Fruit fly (Drosophila melanogaster) whole organism, prepupa: ENCODE data around the gene CG8507.

ENCODE experiments used
- Blimp-1 ChIP-seq: fragments of 200-800 bp; sonication (Bioruptor generic); optimal IDR thresholded peaks from 3 replicates; lab custom pipeline; 2017; ENCODE audit warnings: missing biosample characterization, missing genetic modification characterization, mild to moderate bottlenecking, moderate library complexity, missing genetic modification reagents
- CG11762 ChIP-seq: fragments of 200-800 bp; sonication (Bioruptor generic); optimal IDR thresholded peaks from 3 replicates; lab custom pipeline; 2016; ENCODE audit warnings: missing biosample characterization, missing genetic modification characterization; ENCODE audit not compliant: insufficient read depth
- CG11902 ChIP-seq: fragments of 200-800 bp; sonication (Bioruptor generic); optimal IDR thresholded peaks from 3 replicates; lab custom pipeline; 2016; ENCODE audit warnings: missing biosample characterization, missing genetic modification characterization
- CG15336 ChIP-seq: fragments of 200-800 bp; sonication (Bioruptor generic); IDR thresholded peaks from 2 replicates; pipeline ENCODE4 v1.3.6; 2022; ENCODE audit warnings: missing biosample characterization, missing genetic modification characterization
- CG1621 ChIP-seq: fragments of 200-800 bp; sonication (Bioruptor generic); optimal IDR thresholded peaks from 3 replicates; lab custom pipeline; 2018; ENCODE audit warnings: missing biosample characterization, mild to moderate bottlenecking, missing genetic modification characterization
- CG16779 ChIP-seq: fragments of 200-800 bp; sonication (Bioruptor generic); optimal IDR thresholded peaks from 3 replicates; lab custom pipeline; 2017; ENCODE audit warnings: missing biosample characterization, mild to moderate bottlenecking, missing genetic modification characterization
- CG3032 ChIP-seq: fragments of 200-800 bp; optimal IDR thresholded peaks from 2 replicates; lab custom pipeline; 2019; ENCODE audit warnings: missing biosample characterization, mild to moderate bottlenecking, missing genetic modification characterization, moderate library complexity
- CG34406 ChIP-seq: fragments of 200-800 bp; sonication (Bioruptor generic); optimal IDR thresholded peaks from 3 replicates; lab custom pipeline; 2016; ENCODE audit warnings: missing biosample characterization, missing genetic modification characterization
- CG3919 ChIP-seq: fragments of 200-800 bp; sonication (Bioruptor generic); optimal IDR thresholded peaks from 3 replicates; lab custom pipeline; 2016; ENCODE audit warnings: missing biosample characterization, missing genetic modification characterization
- CG6163 ChIP-seq: fragments of 200-800 bp; sonication (Bioruptor generic); IDR thresholded peaks from 3 replicates; pipeline ENCODE4 v1.3.6; 2022; ENCODE audit warnings: missing biosample characterization, missing genetic modification characterization
- CG6276 ChIP-seq: fragments of 200-800 bp; sonication (Bioruptor generic); optimal IDR thresholded peaks from 2 replicates; lab custom pipeline; 2017; ENCODE audit warnings: missing biosample characterization, mild to moderate bottlenecking, missing genetic modification characterization
- CG6792 ChIP-seq: fragments of 200-800 bp; sonication (Bioruptor generic); optimal IDR thresholded peaks from 3 replicates; lab custom pipeline; 2016; ENCODE audit warnings: missing biosample characterization, missing genetic modification characterization
- CG6808 ChIP-seq: fragments of 200-800 bp; sonication (Bioruptor generic); optimal IDR thresholded peaks from 3 replicates; lab custom pipeline; 2017; ENCODE audit warnings: missing biosample characterization, missing genetic modification characterization, mild to moderate bottlenecking, moderate library complexity, missing genetic modification reagents
- CG6854 ChIP-seq: fragments of 200-800 bp; sonication (Bioruptor generic); optimal IDR thresholded peaks from 2 replicates; lab custom pipeline; 2017; ENCODE audit warnings: missing biosample characterization, mild to moderate bottlenecking, missing genetic modification characterization
- CG7368 ChIP-seq: fragments of 200-800 bp; sonication (Bioruptor generic); optimal IDR thresholded peaks from 3 replicates; lab custom pipeline; 2016; ENCODE audit warnings: missing biosample characterization, missing genetic modification characterization
- CG8119 ChIP-seq: fragments of 200-800 bp; sonication (Bioruptor generic); IDR thresholded peaks from 3 replicates; pipeline ENCODE4 v1.3.6; 2022; ENCODE audit warnings: missing biosample characterization, missing genetic modification characterization
- Eip78C ChIP-seq: fragments of 200-800 bp; sonication (Bioruptor generic); peaks from one replicate; lab custom pipeline; 2016; ENCODE audit warnings: missing biosample characterization, missing genetic modification characterization
- Eip93F ChIP-seq: fragments of 200-800 bp; sonication (Bioruptor generic); optimal IDR thresholded peaks from 2 replicates; lab custom pipeline; 2016; ENCODE audit warnings: missing biosample characterization, mild to moderate bottlenecking, missing genetic modification characterization
- Ets96B ChIP-seq: fragments of 200-800 bp; optimal IDR thresholded peaks from 2 replicates; lab custom pipeline; 2019; ENCODE audit warnings: missing biosample characterization, mild to moderate bottlenecking, missing genetic modification characterization, moderate library complexity
- Gug ChIP-seq: fragments of 200-800 bp; sonication (Bioruptor generic); IDR thresholded peaks from 2 replicates; pipeline ENCODE4 v1.3.6; 2022; ENCODE audit warnings: missing biosample characterization, missing genetic modification characterization
- Hr38 ChIP-seq: sonication (Bioruptor generic); optimal IDR thresholded peaks from 2 replicates; lab custom pipeline; 2016; ENCODE audit warnings: missing biosample characterization, missing genetic modification characterization
- Lpt ChIP-seq: fragments of 200-800 bp; sonication (Bioruptor generic); optimal IDR thresholded peaks from 3 replicates; lab custom pipeline; 2016; ENCODE audit warnings: missing biosample characterization, missing genetic modification characterization
- Smox ChIP-seq: fragments of 200-800 bp; sonication (Bioruptor generic); optimal IDR thresholded peaks from 3 replicates; lab custom pipeline; 2016; ENCODE audit warnings: missing biosample characterization, missing genetic modification characterization
- Sox102F ChIP-seq: fragments of 200-800 bp; sonication (Bioruptor generic); optimal IDR thresholded peaks from 2 replicates; lab custom pipeline; 2016; ENCODE audit warnings: missing biosample characterization, mild to moderate bottlenecking, missing genetic modification characterization
- Sox14 ChIP-seq: fragments of 200-800 bp; sonication (Bioruptor generic); optimal IDR thresholded peaks from 3 replicates; lab custom pipeline; 2016; ENCODE audit warnings: missing biosample characterization, missing genetic modification characterization
- Sox15 ChIP-seq: fragments of 200-800 bp; sonication (Bioruptor generic); optimal IDR thresholded peaks from 3 replicates; lab custom pipeline; 2016; ENCODE audit warnings: missing biosample characterization, missing genetic modification characterization
- acj6 ChIP-seq: fragments of 200-800 bp; sonication (Bioruptor generic); optimal IDR thresholded peaks from 3 replicates; lab custom pipeline; 2016; ENCODE audit warnings: missing biosample characterization, missing genetic modification characterization
- cyc ChIP-seq: fragments of 200-800 bp; sonication (Bioruptor generic); optimal IDR thresholded peaks from 3 replicates; lab custom pipeline; 2016; ENCODE audit warnings: missing biosample characterization, missing genetic modification characterization
- dac ChIP-seq: fragments of 200-800 bp; sonication (Bioruptor generic); optimal IDR thresholded peaks from 2 replicates; lab custom pipeline; 2017; ENCODE audit warnings: missing biosample characterization, mild to moderate bottlenecking, missing genetic modification characterization
- eg ChIP-seq: fragments of 200-800 bp; sonication (Bioruptor generic); IDR thresholded peaks from 3 replicates; pipeline ENCODE4 v1.3.6; 2022; ENCODE audit warnings: missing biosample characterization, missing genetic modification characterization
- esn ChIP-seq: fragments of 200-800 bp; sonication (Bioruptor generic); optimal IDR thresholded peaks from 2 replicates; lab custom pipeline; 2016; ENCODE audit warnings: missing biosample characterization, mild to moderate bottlenecking, missing genetic modification characterization, moderate library complexity
- fd85E ChIP-seq: fragments of 200-800 bp; sonication (Bioruptor generic); optimal IDR thresholded peaks from 3 replicates; lab custom pipeline; 2016; ENCODE audit warnings: missing biosample characterization, missing genetic modification characterization
- fkh ChIP-seq: fragments of 200-800 bp; sonication (Bioruptor generic); optimal IDR thresholded peaks from 3 replicates; lab custom pipeline; 2017; ENCODE audit warnings: missing biosample characterization, mild to moderate bottlenecking, missing genetic modification characterization, moderate library complexity
- lz ChIP-seq: fragments of 200-800 bp; sonication (Bioruptor generic); optimal IDR thresholded peaks from 3 replicates; lab custom pipeline; 2016; ENCODE audit warnings: missing biosample characterization, missing genetic modification characterization
- salr ChIP-seq, 2 experiments: fragments of 200-800 bp; sonication (Bioruptor generic); optimal IDR thresholded peaks; 3 replicates each; lab custom pipeline; 2016 to 2018; ENCODE audit warnings: missing biosample characterization in 2 of 2, missing genetic modification characterization in 2 of 2, mild to moderate bottlenecking in 1 of 2
- ss ChIP-seq, 2 experiments: fragments of 200-800 bp; sonication (Bioruptor generic); optimal IDR thresholded peaks; 2 replicates in 1 of 2; 3 replicates in 1 of 2; lab custom pipeline; 2017 to 2018; ENCODE audit warnings: mild to moderate bottlenecking in 2 of 2, missing biosample characterization in 2 of 2, missing genetic modification characterization in 2 of 2, moderate library complexity in 1 of 2
- svp ChIP-seq: fragments of 200-800 bp; sonication (Bioruptor generic); peaks from one replicate; lab custom pipeline; 2016; ENCODE audit warnings: missing biosample characterization, missing genetic modification characterization
- topi ChIP-seq: fragments of 200-800 bp; sonication (Bioruptor generic); optimal IDR thresholded peaks from 3 replicates; lab custom pipeline; 2016; ENCODE audit warnings: missing biosample characterization, missing genetic modification characterization

The CG8507 gene

DNA sequence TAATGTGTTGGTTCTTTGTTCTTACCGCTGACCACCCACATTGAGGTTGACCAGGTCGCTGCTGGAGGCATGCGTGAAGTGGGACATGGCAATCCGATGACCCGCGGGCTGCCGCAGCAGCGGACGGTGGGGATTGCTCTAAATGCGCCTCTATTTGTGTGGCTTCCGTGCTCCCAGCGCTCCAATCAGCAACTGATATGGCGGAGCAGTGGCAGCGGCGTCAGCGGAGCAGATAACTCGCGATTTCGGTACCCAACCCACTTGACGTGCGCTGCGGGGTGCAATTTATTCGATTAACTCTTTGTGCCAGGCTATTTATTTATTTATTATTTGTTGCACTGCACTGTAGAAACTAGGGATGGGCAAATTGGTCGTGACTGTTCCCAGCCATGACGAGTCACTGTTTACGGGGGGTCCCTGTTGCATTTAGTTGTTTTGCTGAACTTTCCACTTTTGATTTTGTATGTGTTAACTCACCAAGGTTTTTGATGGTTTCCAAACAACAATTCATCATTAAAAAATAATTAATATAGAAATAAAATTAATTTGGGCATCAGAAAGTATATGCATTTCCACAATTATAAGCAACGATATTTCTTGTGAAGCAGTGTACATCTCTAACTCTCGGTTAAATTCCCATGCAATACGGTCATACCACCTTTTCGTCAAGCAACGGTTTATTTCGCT lies 9.5 kb downstream of the CG8507 start, which contains the start of the genes CG9467 and CG8526 (continued):
- TF ChIP-seq lz (GFP tag; lab: Kevin White, UChicago) (peak; percentile 67), Hr38 (no peak), CG6808 (GFP tag; lab: Kevin White, UChicago) (no peak), cyc (peak; percentile 61), Gug (GFP tag; lab: Robert Waterston, UW) (no peak), dac (peak; percentile 26), acj6 (peak; percentile 59), CG11762 (no peak), Blimp-1 (GFP tag; lab: Kevin White, UChicago) (peak; percentile 29), svp (GFP tag; lab: Kevin White, UChicago) (peak; percentile 97), CG8119 (no peak), esn (GFP tag; lab: Kevin White, UChicago) (peak; percentile 69), CG34406 (GFP tag; lab: Kevin White, UChicago) (peak; percentile 60), Sox15 (peak; percentile 58), CG11902 (GFP tag; lab: Kevin White, UChicago) (peak; percentile 49), CG6163 (0 out of 3 replicates have a peak, but pooled peaks have one; percentile 34), CG3919 (no peak), CG6854 (GFP tag; lab: Kevin White, UChicago) (peak; percentile 31), Smox (GFP tag; lab: Kevin White, UChicago) (no peak)

DNA sequence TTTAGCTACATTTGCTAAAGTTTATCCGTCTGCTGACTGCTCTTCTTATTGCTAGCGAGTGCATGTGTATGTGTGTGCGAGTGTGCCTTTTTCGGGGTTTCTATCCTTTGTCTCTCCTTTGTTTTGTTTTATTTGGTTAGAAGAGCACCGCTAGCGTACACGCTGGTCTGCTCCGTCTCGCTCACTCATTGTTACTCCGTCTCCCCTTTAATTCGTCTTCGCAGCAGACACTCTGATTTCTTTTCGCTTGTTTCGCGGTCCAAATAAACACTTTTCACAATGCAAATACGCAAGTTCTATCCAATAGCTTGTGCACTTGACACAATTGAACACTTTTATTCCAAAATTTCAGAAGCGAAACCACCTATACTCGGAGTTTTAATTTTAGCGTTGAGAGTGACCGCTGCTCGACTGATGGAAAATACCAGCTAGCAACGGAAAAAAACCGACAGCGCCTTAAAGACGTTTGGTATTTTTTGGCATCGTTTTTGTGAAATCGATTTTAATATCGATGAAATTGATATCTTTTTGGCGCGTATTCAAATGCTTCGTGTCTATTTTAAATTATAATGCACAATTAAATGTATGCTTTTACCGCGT lies 17.8 kb downstream of the CG8507 start, which contains the start of gene FBXO11:
Gene FBXO11 (minus strand): TSS at position 423 of the 600 bp plus-strand sequence.
- TF ChIP-seq salr (GFP tag; optimal IDR thresholded peaks at IDR 0.05; lab: Kevin White, UChicago) (peak in 1 of 2 experiments; percentile 19), svp (GFP tag; lab: Kevin White, UChicago) (no peak), ss (GFP tag; optimal IDR thresholded peaks at IDR 0.05; lab: Kevin White, UChicago) (peak in 1 of 2 experiments; percentile 89), Sox102F (GFP tag; lab: Kevin White, UChicago) (no peak), esn (GFP tag; lab: Kevin White, UChicago) (no peak), eg (GFP tag; lab: Robert Waterston, UW) (peak; percentile 80), CG34406 (GFP tag; lab: Kevin White, UChicago) (no peak), fkh (GFP tag; lab: Kevin White, UChicago) (peak; percentile 96), CG15336 (GFP tag; lab: Robert Waterston, UW) (peak; percentile 50), fd85E (peak; percentile 61), Eip78C (GFP tag; lab: Kevin White, UChicago) (peak; percentile 84), topi (GFP tag; lab: Kevin White, UChicago) (peak; percentile 38), Eip93F (GFP tag; lab: Kevin White, UChicago) (peak; percentile 25), Lpt (peak; percentile 67), Sox14 (peak; percentile 98), dac (peak; percentile 38), CG6854 (GFP tag; lab: Kevin White, UChicago) (peak; percentile 73), CG8119 (peak; percentile 60; the same call in 2 of the 3 replicates), Hr38 (no peak), CG3032 (tag; lab: Kevin White, UChicago) (no peak), CG16779 (tag; lab: Kevin White, UChicago) (peak; percentile 77), lz (GFP tag; lab: Kevin White, UChicago) (peak; percentile 5), CG6792 (GFP tag; lab: Kevin White, UChicago) (peak; percentile 7), Ets96B (tag; lab: Kevin White, UChicago) (peak; percentile 53), CG6163 (peak; percentile 98), CG1621 (tag; lab: Kevin White, UChicago) (peak; percentile 75), Blimp-1 (GFP tag; lab: Kevin White, UChicago) (peak; percentile 33)

DNA sequence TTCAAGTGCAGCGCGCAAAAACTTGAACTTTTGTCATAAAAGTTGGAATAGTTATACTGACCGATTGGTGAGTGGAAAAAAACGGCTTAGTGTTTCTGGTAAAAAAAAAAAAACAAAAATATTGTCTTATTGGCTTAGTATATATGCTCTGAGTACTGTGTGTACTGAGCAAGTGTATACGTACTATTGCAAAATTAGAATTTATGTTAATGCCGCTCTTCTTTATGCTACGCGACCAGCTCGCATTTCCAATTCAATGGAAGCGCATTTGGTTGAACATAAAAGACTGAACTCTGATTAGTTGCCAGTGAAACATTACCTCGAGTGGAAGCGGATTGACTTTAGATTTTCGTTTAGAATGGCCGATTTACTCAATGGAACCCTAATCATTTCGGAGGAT lies 21.2 kb downstream of the CG8507 start, which contains the start of gene CG8534:
Gene CG8534 (plus strand): TSS at position 301 of the 400 bp plus-strand sequence.
- TF ChIP-seq CG7368 (GFP tag; lab: Kevin White, UChicago) (no peak), Eip78C (GFP tag; lab: Kevin White, UChicago) (no peak), CG6276 (no peak), Lpt (no peak), Eip93F (GFP tag; lab: Kevin White, UChicago) (no peak)
